Fruit fly (Drosophila melanogaster) whole organism, embryonic: ENCODE results near the gene CG43218.

Experiments
- Abd-B ChIP-seq: fragments of 200-800 bp; sonication (Bioruptor generic); optimal IDR thresholded peaks from 2 replicates; lab custom pipeline; 2018; ENCODE audit warnings: missing biosample characterization, mild to moderate bottlenecking, missing genetic modification characterization, moderate library complexity
- Bgb ChIP-seq: fragments of 200-800 bp; sonication (Bioruptor generic); IDR thresholded peaks from 2 replicates; pipeline ENCODE4 v1.3.6; 2022; ENCODE audit warnings: missing biosample characterization, missing genetic modification characterization; ENCODE audit not compliant: partially characterized antibody
- CG11247 ChIP-seq: fragments of 200-800 bp; sonication (Bioruptor generic); IDR thresholded peaks from 2 replicates; pipeline ENCODE4 v1.3.6; 2022; ENCODE audit warnings: missing biosample characterization, missing genetic modification characterization
- CG11695 ChIP-seq: fragments of 200-800 bp; sonication (Bioruptor generic); IDR thresholded peaks from 3 replicates; pipeline ENCODE4 v1.3.6; 2022; ENCODE audit warnings: missing biosample characterization, missing genetic modification characterization
- CG12659 ChIP-seq: fragments of 200-800 bp; sonication (Bioruptor generic); optimal IDR thresholded peaks from 3 replicates; lab custom pipeline; 2017; ENCODE audit warnings: mild to moderate bottlenecking, missing biosample characterization, missing genetic modification reagents, missing genetic modification characterization
- CG13287 ChIP-seq: fragments of 200-800 bp; sonication (Bioruptor generic); IDR thresholded peaks from 2 replicates; pipeline ENCODE4 v1.3.6; 2022; ENCODE audit warnings: missing biosample characterization, missing genetic modification characterization; ENCODE audit not compliant: partially characterized antibody
- CG15011 ChIP-seq: fragments of 200-800 bp; sonication (Bioruptor generic); optimal IDR thresholded peaks from 3 replicates; lab custom pipeline; 2018; ENCODE audit warnings: missing biosample characterization, mild to moderate bottlenecking, missing genetic modification characterization
- CG17328 ChIP-seq: fragments of 200-800 bp; sonication (Bioruptor generic); IDR thresholded peaks from 2 replicates; pipeline ENCODE4 v1.3.6; 2022; ENCODE audit warnings: missing biosample characterization, missing genetic modification characterization
- CG17361 ChIP-seq: fragments of 200-800 bp; sonication (Bioruptor generic); IDR thresholded peaks from 3 replicates; pipeline ENCODE4 v1.3.6; 2022; ENCODE audit warnings: missing biosample characterization, missing genetic modification characterization
- CG1792 ChIP-seq: fragments of 200-800 bp; sonication (Bioruptor generic); optimal IDR thresholded peaks from 2 replicates; lab custom pipeline; 2016; ENCODE audit warnings: missing biosample characterization, missing genetic modification characterization
- CG1832 ChIP-seq: fragments of 200-800 bp; sonication (Bioruptor generic); optimal IDR thresholded peaks from 2 replicates; lab custom pipeline; 2017; ENCODE audit warnings: missing biosample characterization, mild to moderate bottlenecking, missing genetic modification characterization, inconsistent platforms
- CG3407 ChIP-seq: fragments of 200-800 bp; sonication (Bioruptor generic); optimal IDR thresholded peaks from 2 replicates; lab custom pipeline; 2018; ENCODE audit warnings: missing biosample characterization, mild to moderate bottlenecking, missing genetic modification characterization
- CG5180 ChIP-seq: fragments of 200-800 bp; sonication (Bioruptor generic); optimal IDR thresholded peaks from 3 replicates; lab custom pipeline; 2017; ENCODE audit warnings: missing biosample characterization, missing genetic modification characterization, mild to moderate bottlenecking, moderate library complexity, missing genetic modification reagents
- CG7271 ChIP-seq: fragments of 200-800 bp; sonication (Bioruptor generic); optimal IDR thresholded peaks from 2 replicates; lab custom pipeline; 2018; ENCODE audit warnings: missing biosample characterization, mild to moderate bottlenecking, missing genetic modification characterization, moderate library complexity
- CG8765 ChIP-seq: fragments of 200-800 bp; sonication (Bioruptor generic); IDR thresholded peaks from 2 replicates; pipeline ENCODE4 v1.3.6; 2022; ENCODE audit warnings: missing biosample characterization, missing genetic modification characterization
- CrebB ChIP-seq: fragments of 200-800 bp; sonication (Bioruptor generic); optimal IDR thresholded peaks from 3 replicates; lab custom pipeline; 2018; ENCODE audit warnings: missing biosample characterization, mild to moderate bottlenecking, missing genetic modification characterization
- D19B ChIP-seq: fragments of 200-800 bp; sonication (Bioruptor generic); optimal IDR thresholded peaks from 2 replicates; lab custom pipeline; 2017; ENCODE audit warnings: missing biosample characterization, mild to moderate bottlenecking, missing genetic modification characterization
- Dll ChIP-seq: fragments of 200-800 bp; sonication (Bioruptor generic); IDR thresholded peaks from 4 replicates; pipeline ENCODE4 v1.3.6; 2022; ENCODE audit warnings: missing biosample characterization, missing genetic modification characterization; ENCODE audit not compliant: partially characterized antibody
- Dp ChIP-seq: fragments of 200-800 bp; sonication (Bioruptor generic); optimal IDR thresholded peaks from 2 replicates; lab custom pipeline; 2018; ENCODE audit warnings: missing biosample characterization, mild to moderate bottlenecking, missing genetic modification characterization, moderate library complexity
- E2f2 ChIP-seq: fragments of 200-800 bp; sonication (Bioruptor generic); IDR thresholded peaks from 2 replicates; pipeline ENCODE4 v1.3.6; 2022; ENCODE audit warnings: missing biosample characterization, missing genetic modification characterization
- ERR ChIP-seq: fragments of 200-800 bp; sonication (Bioruptor generic); optimal IDR thresholded peaks from 2 replicates; lab custom pipeline; 2016; ENCODE audit warnings: missing biosample characterization, missing genetic modification characterization
- Eip74EF ChIP-seq, 2 experiments: fragments of 200-800 bp in 1 of 2; fragments of >200 bp in 1 of 2; sonication (Bioruptor generic) in 1 of 2; optimal IDR thresholded peaks; 2 replicates each; lab custom pipeline; 2017 to 2019; ENCODE audit warnings: missing biosample characterization in 2 of 2, missing genetic modification characterization in 2 of 2, mild to moderate bottlenecking in 1 of 2, moderate library complexity in 1 of 2
- Elba2 ChIP-seq: fragments of 200-800 bp; sonication (Bioruptor generic); optimal IDR thresholded peaks from 3 replicates; lab custom pipeline; 2016; ENCODE audit warnings: missing biosample characterization, missing genetic modification characterization
- Hand ChIP-seq: fragments of 200-800 bp; sonication (Bioruptor generic); optimal IDR thresholded peaks from 2 replicates; lab custom pipeline; 2017; ENCODE audit warnings: mild to moderate bottlenecking, missing biosample characterization, missing genetic modification reagents, missing genetic modification characterization
- Lhr ChIP-seq: fragments of 200-800 bp; sonication (Bioruptor generic); optimal IDR thresholded peaks from 3 replicates; lab custom pipeline; 2017; ENCODE audit warnings: mild to moderate bottlenecking, missing biosample characterization, missing genetic modification reagents, missing genetic modification characterization
- MBD-R2 ChIP-seq: fragments of 200-800 bp; sonication (Bioruptor generic); IDR thresholded peaks from 2 replicates; pipeline ENCODE4 v1.3.6; 2022; ENCODE audit warnings: missing biosample characterization, missing genetic modification characterization
- Nf-YB ChIP-seq: fragments of 200-800 bp; sonication (Bioruptor generic); optimal IDR thresholded peaks from 3 replicates; lab custom pipeline; 2019; ENCODE audit warnings: missing biosample characterization, mild to moderate bottlenecking, missing genetic modification characterization, moderate library complexity
- Nf-YC ChIP-seq: fragments of 200-800 bp; optimal IDR thresholded peaks from 3 replicates; lab custom pipeline; 2019; ENCODE audit warnings: missing biosample characterization, mild to moderate bottlenecking, missing genetic modification characterization, moderate library complexity
- Opbp ChIP-seq: fragments of 200-800 bp; sonication (Bioruptor generic); IDR thresholded peaks from 3 replicates; pipeline ENCODE4 v1.3.6; 2022; ENCODE audit warnings: missing biosample characterization, missing genetic modification characterization; ENCODE audit not compliant: partially characterized antibody
- Pdp1 ChIP-seq, 2 experiments: fragments of 200-800 bp; sonication (Bioruptor generic); optimal IDR thresholded peaks; 3 replicates each; lab custom pipeline; 2016; ENCODE audit warnings: missing biosample characterization in 2 of 2, missing genetic modification characterization in 2 of 2, mild to moderate bottlenecking in 1 of 2, moderate library complexity in 1 of 2
- Ravus ChIP-seq: fragments of 200-800 bp; sonication (Bioruptor generic); IDR thresholded peaks from 2 replicates; pipeline ENCODE4 v1.3.6; 2022; ENCODE audit warnings: missing biosample characterization, missing genetic modification characterization
- ab ChIP-seq: fragments of 200-800 bp; sonication (Bioruptor generic); optimal IDR thresholded peaks from 2 replicates; lab custom pipeline; 2016; ENCODE audit warnings: missing biosample characterization, missing genetic modification characterization
- ap ChIP-seq: fragments of 200-800 bp; sonication (Bioruptor generic); IDR thresholded peaks from 2 replicates; pipeline ENCODE4 v1.3.6; 2022; ENCODE audit warnings: missing biosample characterization, missing genetic modification characterization
- ara ChIP-seq: fragments of 200-800 bp; sonication (Bioruptor generic); IDR thresholded peaks from 2 replicates; pipeline ENCODE4 v1.3.6; 2022; ENCODE audit warnings: missing biosample characterization, missing genetic modification characterization
- dmrt11E ChIP-seq: fragments of 200-800 bp; sonication (Bioruptor generic); optimal IDR thresholded peaks from 3 replicates; lab custom pipeline; 2018; ENCODE audit warnings: missing biosample characterization, mild to moderate bottlenecking, missing genetic modification characterization, moderate library complexity
- fd102C ChIP-seq: fragments of 200-800 bp; sonication (Bioruptor generic); optimal IDR thresholded peaks from 2 replicates; lab custom pipeline; 2018; ENCODE audit warnings: missing biosample characterization, mild to moderate bottlenecking, missing genetic modification characterization, moderate library complexity
- fd3F ChIP-seq: fragments of 200-800 bp; sonication (Bioruptor generic); optimal IDR thresholded peaks from 2 replicates; lab custom pipeline; 2018; ENCODE audit warnings: missing biosample characterization, mild to moderate bottlenecking, missing genetic modification characterization, moderate library complexity
- gfzf ChIP-seq: fragments of 200-800 bp; sonication (Bioruptor generic); optimal IDR thresholded peaks from 2 replicates; lab custom pipeline; 2016; ENCODE audit warnings: missing biosample characterization, mild to moderate bottlenecking, missing genetic modification characterization, moderate library complexity
- ham ChIP-seq: fragments of 200-800 bp; sonication (Bioruptor generic); IDR thresholded peaks from 2 replicates; pipeline ENCODE4 v1.3.6; 2022; ENCODE audit warnings: missing biosample characterization, missing genetic modification characterization
- insv ChIP-seq, 2 experiments: fragments of 200-800 bp; sonication (Bioruptor generic); optimal IDR thresholded peaks; 3 replicates each; lab custom pipeline; 2016 to 2018; ENCODE audit warnings: missing biosample characterization in 2 of 2, missing genetic modification characterization in 2 of 2
- jing ChIP-seq: fragments of 200-800 bp; sonication (Bioruptor generic); optimal IDR thresholded peaks from 2 replicates; lab custom pipeline; 2018; ENCODE audit warnings: missing biosample characterization, mild to moderate bottlenecking, missing genetic modification characterization
- lov ChIP-seq, 2 experiments: fragments of 200-800 bp in 1 of 2; fragments of >200 bp in 1 of 2; sonication (Bioruptor generic) in 1 of 2; IDR thresholded peaks in 1 of 2; optimal IDR thresholded peaks in 1 of 2; 2 replicates in 1 of 2; 3 replicates in 1 of 2; pipeline versions ENCODE4 v1.3.6 to Lab custom; 2017 to 2022; ENCODE audit warnings: missing biosample characterization in 1 of 2, missing genetic modification characterization in 1 of 2
- pzg ChIP-seq: fragments of 200-800 bp; sonication (Bioruptor generic); optimal IDR thresholded peaks from 3 replicates; lab custom pipeline; 2018; ENCODE audit warnings: missing biosample characterization, mild to moderate bottlenecking, missing genetic modification characterization, moderate library complexity
- sens ChIP-seq: fragments of 200-800 bp; sonication (Bioruptor generic); peaks from one replicate; lab custom pipeline; 2016; ENCODE audit warnings: missing biosample characterization, missing genetic modification characterization
- stwl ChIP-seq: fragments of 200-800 bp; sonication (Bioruptor generic); optimal IDR thresholded peaks from 3 replicates; lab custom pipeline; 2018; ENCODE audit warnings: missing biosample characterization, mild to moderate bottlenecking, missing genetic modification characterization, moderate library complexity
- tin ChIP-seq: fragments of 200-800 bp; sonication (Bioruptor generic); optimal IDR thresholded peaks from 3 replicates; lab custom pipeline; 2016; ENCODE audit warnings: missing biosample characterization, missing genetic modification characterization

The CG43218 gene

dm6 chr3L:21266101-21266656 is 8.4 kb downstream of the CG43218 start (continued):
- TF ChIP-seq dmrt11E (tag; lab: Kevin White, UChicago) = no peak
- no peak for TF ChIP-seq CrebB (tag; lab: Kevin White, UChicago)
- no peak for TF ChIP-seq ab (GFP tag; lab: Kevin White, UChicago)
- no peak for TF ChIP-seq fd3F (GFP tag; lab: Kevin White, UChicago)
- TF ChIP-seq Ravus = no peak
- peak; percentile 58 for TF ChIP-seq D19B (GFP tag; lab: Kevin White, UChicago)

- TF ChIP-seq Abd-B (GFP tag; lab: Kevin White, UChicago) (no peak), stwl (peak; percentile 51), jing (GFP tag; lab: Kevin White, UChicago) (no peak), CG7271 (no peak), Dp (peak; percentile 36), CG5180 (no peak), Bgb (no peak), pzg (GFP tag; lab: Kevin White, UChicago) (peak; percentile 33), ham (GFP tag; lab: Robert Waterston, UW) (no peak), Lhr (GFP tag; lab: Kevin White, UChicago) (peak; percentile 27), tin (GFP tag; lab: Kevin White, UChicago) (no peak), fd102C (GFP tag; lab: Kevin White, UChicago) (no peak), Elba2 (peak; percentile 40), ap (GFP tag; lab: Robert Waterston, UW) (no peak), E2f2 (GFP tag; lab: Robert Waterston, UW) (peak; percentile 31; the same call in 1 of the 2 replicates), CG8765 (no peak), CG1792 (GFP tag; lab: Kevin White, UChicago) (no peak), CG12659 (GFP tag; lab: Kevin White, UChicago) (peak; percentile 4), CG17361 (GFP tag; lab: Robert Waterston, UW) (0 out of 3 replicates have a peak, but pooled peaks have one; percentile 10), CG17328 (GFP tag; lab: Robert Waterston, UW) (no peak), gfzf (GFP tag; lab: Kevin White, UChicago) (peak; percentile 68), Dll (GFP tag; lab: Robert Waterston, UW) (0 out of 4 replicates have a peak, but pooled peaks have one; percentile 14), Hand (GFP tag; lab: Kevin White, UChicago) (no peak), CG11695 (GFP tag; lab: Robert Waterston, UW) (no peak), CG13287 (GFP tag; lab: Robert Waterston, UW) (peak; percentile 7; the same call in 1 of the 2 replicates), Eip74EF (GFP tag; optimal IDR thresholded peaks at IDR 0.05; lab: Kevin White, UChicago) (peak in 1 of 2 experiments; percentile 61), CG11247 (GFP tag; lab: Robert Waterston, UW) (no peak), CG3407 (GFP tag; lab: Kevin White, UChicago) (no peak), MBD-R2 (GFP tag; lab: Robert Waterston, UW) (peak; percentile 66), sens (GFP tag; lab: Kevin White, UChicago) (peak; percentile 41), CG1832 (no peak), Nf-YB (peak; percentile 23), Nf-YC (tag; lab: Kevin White, UChicago) (peak; percentile 70), Opbp (no peak), Pdp1 (GFP tag; optimal IDR thresholded peaks at IDR 0.05; lab: Kevin White, UChicago) (peak in 1 of 2 experiments; percentile 68), lov (optimal IDR thresholded peaks at IDR 0.05; lab: Kevin White, UChicago) (no peak), lov (GFP tag; IDR thresholded peaks at IDR 0.05; lab: Robert Waterston, UW) (no peak), ERR (GFP tag; lab: Kevin White, UChicago) (no peak), insv (GFP tag; optimal IDR thresholded peaks at IDR 0.05; lab: Kevin White, UChicago) (peak in 1 of 2 experiments; percentile 80), ara (GFP tag; lab: Robert Waterston, UW) (no peak), CG15011 (GFP tag; lab: Kevin White, UChicago) (no peak)
Observed at dm6 chr3L:21267862-21268385, 10.1 kb downstream of the CG43218 start, which contains the start of gene CG9391. CG9391 (minus strand) TSS chr3L:21268335.
